Worm (Caenorhabditis elegans): Measurements from ENCODE around the gene W06G6.20.

DNA sequence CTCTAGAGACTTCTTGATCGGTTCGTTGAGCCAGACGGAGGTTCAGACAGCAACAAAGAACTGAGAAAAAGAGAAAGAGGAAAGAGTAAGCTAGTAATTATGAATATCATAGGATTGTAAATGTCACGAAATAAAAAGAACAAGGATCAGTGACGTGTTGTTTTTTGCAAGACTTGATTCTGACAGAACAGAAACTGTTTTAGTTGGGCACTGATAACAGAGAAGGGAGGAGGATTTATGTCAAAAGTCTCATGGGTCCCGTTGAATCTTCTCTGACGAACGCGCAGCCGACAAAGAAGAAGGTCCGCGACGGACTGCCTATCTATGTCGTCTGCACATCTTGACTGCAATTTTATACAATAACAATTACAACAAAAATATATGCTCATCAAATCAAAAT lies 47.5 kb downstream of the W06G6.20 start, which contains the start of gene T03E6.9:
- TF ChIP-seq ceh-83 (GFP tag; optimal IDR thresholded peaks at IDR 0.05) (no peak), lin-13 (tag; optimal IDR thresholded peaks at IDR 0.05) (no peak), unc-62 (GFP tag; optimal IDR thresholded peaks at IDR 0.05) (no peak), snpc-4 (tag; optimal IDR thresholded peaks at IDR 0.05) (no peak), elt-3 (tag; optimal IDR thresholded peaks at IDR 0.05) (no peak), nhr-76 (tag; optimal IDR thresholded peaks at IDR 0.05) (no peak)
